Fruit fly (Drosophila melanogaster) whole organism, embryonic: ENCODE results near the gene Tim9b.

Experiments used
- Ada2b ChIP-seq: fragments of 200-800 bp; sonication (Bioruptor generic); IDR thresholded peaks from 2 replicates; pipeline ENCODE4 v1.3.6; 2022; ENCODE audit warnings: missing biosample characterization, missing genetic modification characterization
- B-H2 ChIP-seq: fragments of 200-800 bp; sonication (Bioruptor generic); optimal IDR thresholded peaks from 2 replicates; lab custom pipeline; 2018; ENCODE audit warnings: missing biosample characterization, mild to moderate bottlenecking, missing genetic modification characterization
- Bdp1 ChIP-seq: fragments of 200-800 bp; sonication (Bioruptor generic); optimal IDR thresholded peaks from 3 replicates; lab custom pipeline; 2016; ENCODE audit warnings: missing biosample characterization, missing genetic modification characterization
- Bgb ChIP-seq: fragments of 200-800 bp; sonication (Bioruptor generic); IDR thresholded peaks from 2 replicates; pipeline ENCODE4 v1.3.6; 2022; ENCODE audit warnings: missing biosample characterization, missing genetic modification characterization; ENCODE audit not compliant: partially characterized antibody
- CG10267 ChIP-seq: fragments of 200-800 bp; sonication (Bioruptor generic); optimal IDR thresholded peaks from 2 replicates; lab custom pipeline; 2018; ENCODE audit warnings: missing biosample characterization, mild to moderate bottlenecking, missing genetic modification characterization, moderate library complexity
- CG10543 ChIP-seq: fragments of 200-800 bp; sonication (Bioruptor generic); optimal IDR thresholded peaks from 3 replicates; lab custom pipeline; 2017; ENCODE audit warnings: missing biosample characterization, mild to moderate bottlenecking, missing genetic modification characterization, moderate library complexity
- CG12299 ChIP-seq: fragments of 200-800 bp; sonication (Bioruptor generic); optimal IDR thresholded peaks from 2 replicates; lab custom pipeline; 2018; ENCODE audit warnings: missing biosample characterization, mild to moderate bottlenecking, missing genetic modification characterization
- CG12769 ChIP-seq: fragments of 200-800 bp; sonication (Bioruptor generic); optimal IDR thresholded peaks from 2 replicates; lab custom pipeline; 2019; ENCODE audit warnings: missing biosample characterization, mild to moderate bottlenecking, missing genetic modification characterization, moderate library complexity
- CG13287 ChIP-seq: fragments of 200-800 bp; sonication (Bioruptor generic); IDR thresholded peaks from 2 replicates; pipeline ENCODE4 v1.3.6; 2022; ENCODE audit warnings: missing biosample characterization, missing genetic modification characterization; ENCODE audit not compliant: partially characterized antibody
- CG14965 ChIP-seq: fragments of 200-800 bp; sonication (Bioruptor generic); optimal IDR thresholded peaks from 2 replicates; lab custom pipeline; 2016; ENCODE audit warnings: missing biosample characterization, missing genetic modification characterization, borderline replicate concordance
- CG17361 ChIP-seq: fragments of 200-800 bp; sonication (Bioruptor generic); IDR thresholded peaks from 3 replicates; pipeline ENCODE4 v1.3.6; 2022; ENCODE audit warnings: missing biosample characterization, missing genetic modification characterization
- CG1832 ChIP-seq: fragments of 200-800 bp; sonication (Bioruptor generic); optimal IDR thresholded peaks from 2 replicates; lab custom pipeline; 2017; ENCODE audit warnings: missing biosample characterization, mild to moderate bottlenecking, missing genetic modification characterization, inconsistent platforms
- CG2712 ChIP-seq: fragments of 200-800 bp; optimal IDR thresholded peaks from 3 replicates; lab custom pipeline; 2019; ENCODE audit warnings: missing biosample characterization, mild to moderate bottlenecking, missing genetic modification characterization, moderate library complexity
- CG2889 ChIP-seq: fragments of 200-800 bp; sonication (Bioruptor generic); IDR thresholded peaks from 3 replicates; pipeline ENCODE4 v1.3.6; 2022; ENCODE audit warnings: missing biosample characterization, missing genetic modification characterization
- CG3407 ChIP-seq: fragments of 200-800 bp; sonication (Bioruptor generic); optimal IDR thresholded peaks from 2 replicates; lab custom pipeline; 2018; ENCODE audit warnings: missing biosample characterization, mild to moderate bottlenecking, missing genetic modification characterization
- CG34224 ChIP-seq: fragments of 200-800 bp; sonication (Bioruptor generic); IDR thresholded peaks from 3 replicates; pipeline ENCODE4 v1.3.6; 2022; ENCODE audit warnings: missing biosample characterization, missing genetic modification characterization; ENCODE audit not compliant: partially characterized antibody
- CG4328 ChIP-seq: fragments of 200-800 bp; sonication (Bioruptor generic); optimal IDR thresholded peaks from 3 replicates; lab custom pipeline; 2017; ENCODE audit warnings: missing biosample characterization, missing genetic modification reagents, missing genetic modification characterization
- CG4360 ChIP-seq: fragments of 200-800 bp; sonication (Bioruptor generic); IDR thresholded peaks from 2 replicates; pipeline ENCODE4 v1.3.6; 2022; ENCODE audit warnings: missing biosample characterization, missing genetic modification characterization
- CHES-1-like ChIP-seq: fragments of 200-800 bp; sonication (Bioruptor generic); optimal IDR thresholded peaks from 2 replicates; lab custom pipeline; 2016; ENCODE audit warnings: missing biosample characterization, missing genetic modification characterization
- Dbx ChIP-seq: fragments of 200-800 bp; sonication (Bioruptor generic); IDR thresholded peaks from 3 replicates; pipeline ENCODE4 v1.3.6; 2022; ENCODE audit warnings: missing biosample characterization, missing genetic modification characterization
- Dref ChIP-seq: fragments of 200-800 bp; sonication (Bioruptor generic); IDR thresholded peaks from 2 replicates; pipeline ENCODE4 v1.3.6; 2022; ENCODE audit warnings: missing biosample characterization, missing genetic modification characterization
- Drgx ChIP-seq: fragments of 200-800 bp; sonication (Bioruptor generic); IDR thresholded peaks from 2 replicates; pipeline ENCODE4 v1.3.6; 2022; ENCODE audit warnings: missing biosample characterization, missing genetic modification characterization
- E2f2 ChIP-seq: fragments of 200-800 bp; sonication (Bioruptor generic); IDR thresholded peaks from 2 replicates; pipeline ENCODE4 v1.3.6; 2022; ENCODE audit warnings: missing biosample characterization, missing genetic modification characterization
- Hmr ChIP-seq: fragments of 200-800 bp; sonication (Bioruptor generic); optimal IDR thresholded peaks from 3 replicates; lab custom pipeline; 2017; ENCODE audit warnings: mild to moderate bottlenecking, missing biosample characterization, missing genetic modification reagents, missing genetic modification characterization
- Hr51 ChIP-seq, 2 experiments: fragments of 200-800 bp; sonication (Bioruptor generic); optimal IDR thresholded peaks; 2 replicates in 1 of 2; 3 replicates in 1 of 2; lab custom pipeline; 2016 to 2018; ENCODE audit warnings: missing biosample characterization in 2 of 2, missing genetic modification characterization in 2 of 2, mild to moderate bottlenecking in 1 of 2, moderate library complexity in 1 of 2
- Max ChIP-seq: fragments of 200-800 bp; sonication (Bioruptor generic); optimal IDR thresholded peaks from 2 replicates; lab custom pipeline; 2016; ENCODE audit warnings: missing biosample characterization, mild to moderate bottlenecking, missing genetic modification characterization
- Med ChIP-seq: fragments of 200-800 bp; sonication (Bioruptor generic); peaks from one replicate; lab custom pipeline; 2016; ENCODE audit warnings: missing biosample characterization, missing genetic modification characterization, mild to moderate bottlenecking, inconsistent platforms, moderate library complexity
- Neu2 ChIP-seq: fragments of 200-800 bp; sonication (Bioruptor generic); optimal IDR thresholded peaks from 3 replicates; lab custom pipeline; 2016; ENCODE audit warnings: missing biosample characterization, missing genetic modification characterization, borderline replicate concordance
- Opbp ChIP-seq: fragments of 200-800 bp; sonication (Bioruptor generic); IDR thresholded peaks from 3 replicates; pipeline ENCODE4 v1.3.6; 2022; ENCODE audit warnings: missing biosample characterization, missing genetic modification characterization; ENCODE audit not compliant: partially characterized antibody
- Pdp1 ChIP-seq, 2 experiments: fragments of 200-800 bp; sonication (Bioruptor generic); optimal IDR thresholded peaks; 3 replicates each; lab custom pipeline; 2016; ENCODE audit warnings: missing biosample characterization in 2 of 2, missing genetic modification characterization in 2 of 2, mild to moderate bottlenecking in 1 of 2, moderate library complexity in 1 of 2
- Poxn ChIP-seq: fragments of 200-800 bp; sonication (Bioruptor generic); IDR thresholded peaks from 2 replicates; pipeline ENCODE4 v1.3.6; 2022; ENCODE audit warnings: missing biosample characterization, missing genetic modification characterization
- Ravus ChIP-seq: fragments of 200-800 bp; sonication (Bioruptor generic); IDR thresholded peaks from 2 replicates; pipeline ENCODE4 v1.3.6; 2022; ENCODE audit warnings: missing biosample characterization, missing genetic modification characterization
- Rfx ChIP-seq: fragments of 200-800 bp; sonication (Bioruptor generic); IDR thresholded peaks from 2 replicates; pipeline ENCODE4 v1.3.6; 2022; ENCODE audit warnings: missing biosample characterization, missing genetic modification characterization
- Sin3A ChIP-seq: fragments of >200 bp; optimal IDR thresholded peaks from 2 replicates; lab custom pipeline; 2018
- chinmo ChIP-seq: fragments of 200-800 bp; sonication (Bioruptor generic); IDR thresholded peaks from 4 replicates; pipeline ENCODE4 v1.3.6; 2022; ENCODE audit warnings: missing biosample characterization, missing genetic modification characterization; ENCODE audit not compliant: partially characterized antibody
- croc ChIP-seq: fragments of 200-800 bp; sonication (Bioruptor generic); conservative IDR thresholded peaks from 3 replicates; pipeline ENCODE4 v1.3.6; 2022; ENCODE audit warnings: missing biosample characterization, missing genetic modification characterization
- dimm ChIP-seq: fragments of 200-800 bp; sonication (Bioruptor generic); IDR thresholded peaks from 2 replicates; pipeline ENCODE4 v1.3.6; 2022; ENCODE audit warnings: missing biosample characterization, missing genetic modification characterization
- dm ChIP-seq: fragments of 200-800 bp; sonication (Bioruptor generic); optimal IDR thresholded peaks from 3 replicates; lab custom pipeline; 2016; ENCODE audit warnings: missing biosample characterization, missing genetic modification characterization
- dpn ChIP-seq, 2 experiments: fragments of 200-800 bp; sonication (Bioruptor generic); optimal IDR thresholded peaks; 3 replicates each; lab custom pipeline; 2016; ENCODE audit warnings: missing biosample characterization in 2 of 2, missing genetic modification characterization in 2 of 2
- grau ChIP-seq: fragments of 200-800 bp; optimal IDR thresholded peaks from 3 replicates; lab custom pipeline; 2019; ENCODE audit warnings: missing biosample characterization, mild to moderate bottlenecking, missing genetic modification characterization, moderate library complexity
- her ChIP-seq: fragments of 200-800 bp; sonication (Bioruptor generic); optimal IDR thresholded peaks from 2 replicates; lab custom pipeline; 2016; ENCODE audit warnings: missing biosample characterization, missing genetic modification characterization
- lola ChIP-seq, 3 experiments: fragments of >200 bp in 2 of 3; fragments of 200-800 bp in 1 of 3; sonication (Bioruptor generic) in 1 of 3; optimal IDR thresholded peaks; 2 replicates each; lab custom pipeline; 2017 to 2019; ENCODE audit warnings: missing biosample characterization in 3 of 3, missing genetic modification characterization in 3 of 3, mild to moderate bottlenecking in 1 of 3, moderate library complexity in 1 of 3
- peb ChIP-seq: fragments of 200-800 bp; sonication (Bioruptor generic); IDR thresholded peaks from 2 replicates; pipeline ENCODE4 v1.3.6; 2022; ENCODE audit warnings: missing biosample characterization, missing genetic modification characterization
- sd ChIP-seq: fragments of 200-800 bp; sonication (Bioruptor generic); optimal IDR thresholded peaks from 3 replicates; lab custom pipeline; 2018; ENCODE audit warnings: missing biosample characterization, mild to moderate bottlenecking, missing genetic modification characterization, moderate library complexity
- sr ChIP-seq: fragments of 200-800 bp; sonication (Bioruptor generic); IDR thresholded peaks from 3 replicates; pipeline ENCODE4 v1.3.6; 2022; ENCODE audit warnings: missing biosample characterization, missing genetic modification characterization
- unc-4 ChIP-seq: fragments of 200-800 bp; sonication (Bioruptor generic); IDR thresholded peaks from 2 replicates; pipeline ENCODE4 v1.3.6; 2022; ENCODE audit warnings: missing biosample characterization, missing genetic modification characterization; ENCODE audit not compliant: partially characterized antibody
- vfl ChIP-seq: fragments of 200-800 bp; sonication (Bioruptor generic); optimal IDR thresholded peaks from 2 replicates; lab custom pipeline; 2016; ENCODE audit warnings: missing biosample characterization, missing genetic modification characterization
- wek ChIP-seq: fragments of 200-800 bp; sonication (Bioruptor generic); optimal IDR thresholded peaks from 3 replicates; lab custom pipeline; 2018; ENCODE audit warnings: missing biosample characterization, mild to moderate bottlenecking, missing genetic modification characterization, moderate library complexity
- zf30C ChIP-seq: fragments of 200-800 bp; sonication (Bioruptor generic); optimal IDR thresholded peaks from 3 replicates; lab custom pipeline; 2018; ENCODE audit warnings: missing biosample characterization, mild to moderate bottlenecking, missing genetic modification characterization
- zfh2 ChIP-seq: fragments of 200-800 bp; sonication (Bioruptor generic); optimal IDR thresholded peaks from 2 replicates; lab custom pipeline; 2016; ENCODE audit warnings: missing biosample characterization, missing genetic modification characterization

Tim9b gene

DNA sequence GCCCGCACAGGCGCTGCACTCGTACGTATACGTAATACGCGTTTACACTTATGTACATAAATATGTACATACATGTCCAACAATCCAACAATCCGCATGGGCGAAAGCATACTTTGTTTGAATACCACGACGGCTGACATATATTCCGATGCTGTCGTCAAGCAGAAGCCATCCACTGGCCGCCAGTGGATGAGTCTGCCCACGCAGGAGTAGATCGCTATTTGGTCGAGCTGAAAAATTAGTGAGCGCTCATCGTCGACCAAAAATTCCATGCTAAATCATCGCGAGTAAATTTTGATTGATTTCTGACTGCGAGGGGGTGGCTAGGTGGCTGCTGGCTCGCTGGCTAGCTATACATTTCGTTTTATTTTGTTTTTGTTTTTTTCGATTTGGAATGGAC lies 15.9 kb downstream of the Tim9b start:
- TF ChIP-seq CG13287 (GFP tag; lab: Robert Waterston, UW) (0 out of 2 replicates have a peak, but pooled peaks have one; percentile 5), E2f2 (GFP tag; lab: Robert Waterston, UW) (no peak), CG2712 (tag; lab: Kevin White, UChicago) (no peak), chinmo (GFP tag; lab: Robert Waterston, UW) (0 out of 4 replicates have a peak, but pooled peaks have one; percentile 64), Hr51 (GFP tag; optimal IDR thresholded peaks at IDR 0.05; lab: Kevin White, UChicago) (no peak), CG12769 (tag; lab: Kevin White, UChicago) (peak; percentile 38), dm (no peak), sr (GFP tag; lab: Robert Waterston, UW) (peak; percentile 87), Pdp1 (GFP tag; optimal IDR thresholded peaks at IDR 0.05; lab: Kevin White, UChicago) (peak in 1 of 2 experiments; percentile 39), Bgb (no peak), vfl (GFP tag; lab: Kevin White, UChicago) (no peak), CG34224 (GFP tag; lab: Robert Waterston, UW) (peak; percentile 21; the same call in 1 of the 3 replicates), Med (GFP tag; lab: Kevin White, UChicago) (peak; percentile 40), CG4328 (no peak), Opbp (0 out of 3 replicates have a peak, but pooled peaks have one; percentile 25), CG17361 (no peak), Rfx (GFP tag; lab: Robert Waterston, UW) (peak; percentile 41; the same call in 1 of the 2 replicates), dimm (GFP tag; lab: Robert Waterston, UW) (no peak), Dbx (GFP tag; lab: Robert Waterston, UW) (no peak), CG10543 (GFP tag; lab: Kevin White, UChicago) (peak; percentile 69), sd (tag; lab: Kevin White, UChicago) (peak; percentile 89), lola (GFP tag; optimal IDR thresholded peaks at IDR 0.05; lab: Kevin White, UChicago) (no peak), Drgx (GFP tag; lab: Robert Waterston, UW) (no peak)

- TF ChIP-seq zf30C (GFP tag; lab: Kevin White, UChicago) (no peak), Neu2 (no peak), zfh2 (GFP tag; lab: Kevin White, UChicago) (no peak), CHES-1-like (peak; percentile 10), Hmr (GFP tag; lab: Kevin White, UChicago) (peak; percentile 53), CG2889 (GFP tag; lab: Robert Waterston, UW) (no peak), CG12299 (tag; lab: Kevin White, UChicago) (no peak), dpn (GFP tag; optimal IDR thresholded peaks at IDR 0.05; lab: Kevin White, UChicago) (peak in 1 of 2 experiments; percentile 10), Max (no peak), grau (tag; lab: Kevin White, UChicago) (peak; percentile 78), Dref (peak; percentile 99), wek (GFP tag; lab: Kevin White, UChicago) (no peak), CG4360 (GFP tag; lab: Robert Waterston, UW) (no peak), CG14965 (no peak), CG1832 (GFP tag; lab: Kevin White, UChicago) (no peak), CG3407 (GFP tag; lab: Kevin White, UChicago) (no peak), CG10267 (peak; percentile 45), her (GFP tag; lab: Kevin White, UChicago) (no peak), Rfx (GFP tag; lab: Robert Waterston, UW) (peak; percentile 7; the same call in 1 of the 2 replicates), Sin3A (lab: Kevin White, UChicago) (peak; percentile 17), Bdp1 (GFP tag; lab: Kevin White, UChicago) (no peak), Ada2b (GFP tag; lab: Robert Waterston, UW) (no peak), peb (GFP tag; lab: Robert Waterston, UW) (no peak), Ravus (GFP tag; lab: Robert Waterston, UW) (no peak), unc-4 (GFP tag; lab: Robert Waterston, UW) (peak; percentile 93), CG12769 (tag; lab: Kevin White, UChicago) (no peak), Poxn (GFP tag; lab: Robert Waterston, UW) (no peak), B-H2 (GFP tag; lab: Kevin White, UChicago) (peak; percentile 37), croc (GFP tag; lab: Robert Waterston, UW) (no peak)
Observed at dm6 chrX:19601644-19602043, 16.7 kb downstream of the Tim9b start, which contains the start of gene CG14220. CG14220 (minus strand) TSS chrX:19601851.
